Fruit fly (Drosophila melanogaster) whole organism, embryonic: Measurements from ENCODE around the gene CG2278.

Source experiments
- Atf-2 ChIP-seq: fragments of 200-800 bp; sonication (Bioruptor generic); optimal IDR thresholded peaks from 2 replicates; lab custom pipeline; 2016; ENCODE audit warnings: missing biosample characterization, missing genetic modification characterization
- CG10462 ChIP-seq: fragments of 200-800 bp; sonication (Bioruptor generic); optimal IDR thresholded peaks from 2 replicates; lab custom pipeline; 2016; ENCODE audit warnings: missing biosample characterization, missing genetic modification characterization
- CG10543 ChIP-seq: fragments of 200-800 bp; sonication (Bioruptor generic); optimal IDR thresholded peaks from 3 replicates; lab custom pipeline; 2017; ENCODE audit warnings: missing biosample characterization, mild to moderate bottlenecking, missing genetic modification characterization, moderate library complexity
- CG11696 ChIP-seq: fragments of 200-800 bp; sonication (Bioruptor generic); IDR thresholded peaks from 2 replicates; pipeline ENCODE4 v1.3.6; 2022; ENCODE audit warnings: missing biosample characterization, missing genetic modification characterization
- CG12659 ChIP-seq: fragments of 200-800 bp; sonication (Bioruptor generic); optimal IDR thresholded peaks from 3 replicates; lab custom pipeline; 2017; ENCODE audit warnings: mild to moderate bottlenecking, missing biosample characterization, missing genetic modification reagents, missing genetic modification characterization
- CG13287 ChIP-seq: fragments of 200-800 bp; sonication (Bioruptor generic); IDR thresholded peaks from 2 replicates; pipeline ENCODE4 v1.3.6; 2022; ENCODE audit warnings: missing biosample characterization, missing genetic modification characterization; ENCODE audit not compliant: partially characterized antibody
- CG13296 ChIP-seq: fragments of 200-800 bp; sonication (Bioruptor generic); optimal IDR thresholded peaks from 3 replicates; lab custom pipeline; 2018; ENCODE audit warnings: missing biosample characterization, mild to moderate bottlenecking, missing genetic modification characterization
- CG13424 ChIP-seq: fragments of 200-800 bp; sonication (Bioruptor generic); optimal IDR thresholded peaks from 2 replicates; lab custom pipeline; 2019; ENCODE audit warnings: missing biosample characterization, mild to moderate bottlenecking, missing genetic modification characterization, moderate library complexity
- CG1529 ChIP-seq: fragments of 200-800 bp; sonication (Bioruptor generic); optimal IDR thresholded peaks from 3 replicates; lab custom pipeline; 2018; ENCODE audit warnings: missing biosample characterization, missing genetic modification characterization
- CG17802 ChIP-seq: fragments of 200-800 bp; sonication (Bioruptor generic); optimal IDR thresholded peaks from 2 replicates; lab custom pipeline; 2018; ENCODE audit warnings: missing biosample characterization, mild to moderate bottlenecking, missing genetic modification characterization, moderate library complexity
- CG1832 ChIP-seq: fragments of 200-800 bp; sonication (Bioruptor generic); optimal IDR thresholded peaks from 2 replicates; lab custom pipeline; 2017; ENCODE audit warnings: missing biosample characterization, mild to moderate bottlenecking, missing genetic modification characterization, inconsistent platforms
- CG30020 ChIP-seq: fragments of 200-800 bp; optimal IDR thresholded peaks from 2 replicates; lab custom pipeline; 2019; ENCODE audit warnings: missing biosample characterization, mild to moderate bottlenecking, missing genetic modification characterization, moderate library complexity
- CG30431 ChIP-seq: fragments of 200-800 bp; sonication (Bioruptor generic); optimal IDR thresholded peaks from 2 replicates; lab custom pipeline; 2017; ENCODE audit warnings: missing biosample characterization, missing genetic modification characterization
- CG31388 ChIP-seq: fragments of 200-800 bp; sonication (Bioruptor generic); optimal IDR thresholded peaks from 2 replicates; lab custom pipeline; 2016; ENCODE audit warnings: missing biosample characterization, missing genetic modification characterization
- CG31441 ChIP-seq: fragments of 200-800 bp; sonication (Bioruptor generic); IDR thresholded peaks from 2 replicates; pipeline ENCODE4 v1.3.6; 2022; ENCODE audit warnings: missing biosample characterization, missing genetic modification characterization
- CG4282 ChIP-seq: fragments of 200-800 bp; sonication (Bioruptor generic); optimal IDR thresholded peaks from 2 replicates; lab custom pipeline; 2016; ENCODE audit warnings: missing biosample characterization, missing genetic modification characterization
- CG4404 ChIP-seq: fragments of 200-800 bp; sonication (Bioruptor generic); IDR thresholded peaks from 2 replicates; pipeline ENCODE4 v1.3.6; 2022; ENCODE audit warnings: missing biosample characterization, missing genetic modification characterization
- CG5180 ChIP-seq: fragments of 200-800 bp; sonication (Bioruptor generic); optimal IDR thresholded peaks from 3 replicates; lab custom pipeline; 2017; ENCODE audit warnings: missing biosample characterization, missing genetic modification characterization, mild to moderate bottlenecking, moderate library complexity, missing genetic modification reagents
- CG5953 ChIP-seq: fragments of 200-800 bp; sonication (Bioruptor generic); IDR thresholded peaks from 2 replicates; pipeline ENCODE4 v1.3.6; 2022; ENCODE audit warnings: missing biosample characterization, missing genetic modification characterization
- CG6272 ChIP-seq: fragments of 200-800 bp; sonication (Bioruptor generic); IDR thresholded peaks from 2 replicates; pipeline ENCODE4 v1.3.6; 2022; ENCODE audit warnings: missing biosample characterization, missing genetic modification characterization
- CG9609 ChIP-seq: fragments of 200-800 bp; sonication (Bioruptor generic); optimal IDR thresholded peaks from 3 replicates; lab custom pipeline; 2016; ENCODE audit warnings: missing biosample characterization, missing genetic modification characterization
- CTCF ChIP-seq: fragments of 200-800 bp; sonication (Bioruptor generic); optimal IDR thresholded peaks from 2 replicates; lab custom pipeline; 2017; ENCODE audit warnings: missing biosample characterization, mild to moderate bottlenecking, missing genetic modification characterization, moderate library complexity
- D19A ChIP-seq: fragments of 200-800 bp; optimal IDR thresholded peaks from 3 replicates; lab custom pipeline; 2019; ENCODE audit warnings: missing biosample characterization, mild to moderate bottlenecking, missing genetic modification characterization, moderate library complexity
- Doc3 ChIP-seq: fragments of 200-800 bp; sonication (Bioruptor generic); IDR thresholded peaks from 3 replicates; pipeline ENCODE4 v1.3.6; 2022; ENCODE audit warnings: missing biosample characterization, missing genetic modification characterization; ENCODE audit not compliant: partially characterized antibody
- HmgZ ChIP-seq: fragments of 200-800 bp; sonication (Bioruptor generic); optimal IDR thresholded peaks from 2 replicates; lab custom pipeline; 2018; ENCODE audit warnings: missing biosample characterization, mild to moderate bottlenecking, missing genetic modification characterization
- Lim3 ChIP-seq: fragments of 200-800 bp; sonication (Bioruptor generic); IDR thresholded peaks from 2 replicates; pipeline ENCODE4 v1.3.6; 2022; ENCODE audit warnings: missing biosample characterization, missing genetic modification characterization
- Mad ChIP-seq: fragments of 200-800 bp; sonication (Bioruptor generic); optimal IDR thresholded peaks from 2 replicates; lab custom pipeline; 2016; ENCODE audit warnings: missing biosample characterization, missing genetic modification characterization
- Max ChIP-seq: fragments of 200-800 bp; sonication (Bioruptor generic); optimal IDR thresholded peaks from 2 replicates; lab custom pipeline; 2016; ENCODE audit warnings: missing biosample characterization, mild to moderate bottlenecking, missing genetic modification characterization
- Med ChIP-seq: fragments of 200-800 bp; sonication (Bioruptor generic); peaks from one replicate; lab custom pipeline; 2016; ENCODE audit warnings: missing biosample characterization, missing genetic modification characterization, mild to moderate bottlenecking, inconsistent platforms, moderate library complexity
- NC2β ChIP-seq: fragments of 200-800 bp; sonication (Bioruptor generic); optimal IDR thresholded peaks from 2 replicates; lab custom pipeline; 2016; ENCODE audit warnings: missing biosample characterization, missing genetic modification characterization
- Rx ChIP-seq: fragments of 200-800 bp; sonication (Bioruptor generic); IDR thresholded peaks from 2 replicates; pipeline ENCODE4 v1.3.6; 2022; ENCODE audit warnings: missing biosample characterization, missing genetic modification characterization
- Sry-β ChIP-seq: fragments of 200-800 bp; sonication (Bioruptor generic); optimal IDR thresholded peaks from 2 replicates; lab custom pipeline; 2018; ENCODE audit warnings: missing biosample characterization, mild to moderate bottlenecking, missing genetic modification characterization, moderate library complexity
- Sry-δ ChIP-seq: fragments of 200-800 bp; sonication (Bioruptor generic); optimal IDR thresholded peaks from 2 replicates; lab custom pipeline; 2016; ENCODE audit warnings: missing biosample characterization, missing genetic modification characterization
- Taf1 ChIP-seq: fragments of 200-800 bp; sonication (Bioruptor generic); IDR thresholded peaks from 2 replicates; pipeline ENCODE4 v1.3.6; 2022; ENCODE audit warnings: missing biosample characterization, missing genetic modification characterization
- Xrp1 ChIP-seq: fragments of 200-800 bp; sonication (Bioruptor generic); IDR thresholded peaks from 2 replicates; pipeline ENCODE4 v1.3.6; 2022; ENCODE audit warnings: missing biosample characterization, missing genetic modification characterization
- aop ChIP-seq: fragments of 200-800 bp; sonication (Bioruptor generic); IDR thresholded peaks from 2 replicates; pipeline ENCODE4 v1.3.6; 2022; ENCODE audit warnings: missing biosample characterization, missing genetic modification characterization
- ara ChIP-seq: fragments of 200-800 bp; sonication (Bioruptor generic); IDR thresholded peaks from 2 replicates; pipeline ENCODE4 v1.3.6; 2022; ENCODE audit warnings: missing biosample characterization, missing genetic modification characterization
- bsh ChIP-seq, 2 experiments: fragments of 200-800 bp; sonication (Bioruptor generic); optimal IDR thresholded peaks; 2 replicates each; lab custom pipeline; 2017 to 2018; ENCODE audit warnings: mild to moderate bottlenecking in 2 of 2, missing biosample characterization in 2 of 2, missing genetic modification characterization in 2 of 2, moderate library complexity in 1 of 2
- cato ChIP-seq: fragments of 200-800 bp; sonication (Bioruptor generic); optimal IDR thresholded peaks from 2 replicates; lab custom pipeline; 2016; ENCODE audit warnings: missing biosample characterization, missing genetic modification characterization, borderline replicate concordance
- caup ChIP-seq: fragments of 200-800 bp; sonication (Bioruptor generic); optimal IDR thresholded peaks from 3 replicates; lab custom pipeline; 2017; ENCODE audit warnings: missing biosample characterization, mild to moderate bottlenecking, missing genetic modification characterization, moderate library complexity; ENCODE audit not compliant: severe bottlenecking
- ewg ChIP-seq: fragments of 200-800 bp; sonication (Bioruptor generic); optimal IDR thresholded peaks from 3 replicates; lab custom pipeline; 2017; ENCODE audit warnings: mild to moderate bottlenecking, missing biosample characterization, missing genetic modification reagents, missing genetic modification characterization
- fru ChIP-seq: fragments of >200 bp; optimal IDR thresholded peaks from 2 replicates; lab custom pipeline; 2017
- hb ChIP-seq: fragments of 200-800 bp; sonication (Bioruptor generic); IDR thresholded peaks from 3 replicates; pipeline ENCODE4 v1.3.6; 2022; ENCODE audit warnings: missing biosample characterization, missing genetic modification characterization; ENCODE audit not compliant: partially characterized antibody
- hkb ChIP-seq, 2 experiments: fragments of 200-800 bp in 1 of 2; fragments of >200 bp in 1 of 2; sonication (Bioruptor generic) in 1 of 2; IDR thresholded peaks in 1 of 2; optimal IDR thresholded peaks in 1 of 2; 2 replicates each; pipeline versions ENCODE4 v1.3.6 to Lab custom; 2017 to 2022; ENCODE audit warnings: missing biosample characterization in 1 of 2, missing genetic modification characterization in 1 of 2
- ind ChIP-seq: fragments of 200-800 bp; sonication (Bioruptor generic); optimal IDR thresholded peaks from 3 replicates; lab custom pipeline; 2016; ENCODE audit warnings: missing biosample characterization, missing genetic modification characterization
- pnt ChIP-seq: fragments of 200-800 bp; sonication (Bioruptor generic); optimal IDR thresholded peaks from 3 replicates; lab custom pipeline; 2016; ENCODE audit warnings: missing biosample characterization, missing genetic modification characterization
- repo ChIP-seq: fragments of 200-800 bp; sonication (Bioruptor generic); optimal IDR thresholded peaks from 2 replicates; lab custom pipeline; 2016; ENCODE audit warnings: missing biosample characterization, missing genetic modification characterization
- sr ChIP-seq: fragments of 200-800 bp; sonication (Bioruptor generic); IDR thresholded peaks from 3 replicates; pipeline ENCODE4 v1.3.6; 2022; ENCODE audit warnings: missing biosample characterization, missing genetic modification characterization
- tup ChIP-seq: fragments of 200-800 bp; sonication (Bioruptor generic); optimal IDR thresholded peaks from 2 replicates; lab custom pipeline; 2016; ENCODE audit warnings: missing biosample characterization, mild to moderate bottlenecking, missing genetic modification characterization, moderate library complexity
- unc-4 ChIP-seq: fragments of 200-800 bp; sonication (Bioruptor generic); IDR thresholded peaks from 2 replicates; pipeline ENCODE4 v1.3.6; 2022; ENCODE audit warnings: missing biosample characterization, missing genetic modification characterization; ENCODE audit not compliant: partially characterized antibody
- wor ChIP-seq: fragments of 200-800 bp; sonication (Bioruptor generic); IDR thresholded peaks from 2 replicates; pipeline ENCODE4 v1.3.6; 2022; ENCODE audit warnings: missing biosample characterization, missing genetic modification characterization

CG2278 gene

DNA sequence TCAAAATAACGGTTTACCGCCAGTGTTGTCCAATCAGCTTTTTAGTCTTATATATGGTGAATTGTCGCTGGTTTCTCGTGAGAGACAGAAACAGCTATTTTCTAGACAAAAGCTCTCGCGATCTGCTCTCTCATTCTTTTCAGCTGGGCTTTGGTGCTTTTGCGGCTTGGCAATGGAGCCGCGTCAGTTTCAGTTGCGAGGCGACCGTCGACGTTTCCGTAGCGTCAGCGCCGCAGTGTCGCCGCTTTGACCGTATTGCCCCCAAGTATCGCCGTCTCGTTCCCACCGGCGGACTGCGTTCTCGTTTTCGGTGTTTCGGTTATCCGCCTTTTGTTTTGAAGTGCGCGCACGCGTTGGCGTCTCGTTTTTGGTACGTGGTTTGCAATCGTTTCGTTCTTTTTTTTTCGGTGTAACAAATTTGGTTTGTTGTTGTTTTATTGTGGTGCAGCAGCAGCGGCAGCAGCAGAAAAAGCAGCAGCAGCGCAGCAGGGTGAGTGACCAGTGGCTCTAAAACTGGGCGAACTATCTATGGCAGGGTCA is 23.0 kb upstream of the CG2278 start (continued):
- TF ChIP-seq CG9609 (GFP tag; lab: Kevin White, UChicago), result no peak
- TF ChIP-seq NC2β (GFP tag; lab: Kevin White, UChicago), result no peak
- TF ChIP-seq D19A (tag; lab: Kevin White, UChicago), result no peak
- peak; percentile 80 for TF ChIP-seq sr (GFP tag; lab: Robert Waterston, UW)
- peak; percentile 7 for TF ChIP-seq CG12659
- no peak for TF ChIP-seq CG17802 (tag; lab: Kevin White, UChicago)
- TF ChIP-seq Med (GFP tag; lab: Kevin White, UChicago), result peak; percentile 87
- peak; percentile 21; the same call in 1 of the 2 replicates for TF ChIP-seq unc-4 (GFP tag; lab: Robert Waterston, UW)
- no peak for TF ChIP-seq Taf1 (GFP tag; lab: Robert Waterston, UW)
- no peak for TF ChIP-seq aop (GFP tag; lab: Robert Waterston, UW)
- no peak for TF ChIP-seq Lim3 (GFP tag; lab: Robert Waterston, UW)
- no peak for TF ChIP-seq CG4282 (GFP tag; lab: Kevin White, UChicago)
- TF ChIP-seq CG13287 (GFP tag; lab: Robert Waterston, UW), result peak; percentile 34; the same call in 1 of the 2 replicates
- TF ChIP-seq CG1832 (GFP tag; lab: Kevin White, UChicago), result peak; percentile 70
- TF ChIP-seq Sry-δ (GFP tag; lab: Kevin White, UChicago), result no peak
- TF ChIP-seq Mad (GFP tag; lab: Kevin White, UChicago), result no peak
- TF ChIP-seq ara (GFP tag; lab: Robert Waterston, UW), result no peak
- TF ChIP-seq CG30431 (GFP tag; lab: Kevin White, UChicago), result no peak
- TF ChIP-seq Xrp1 (GFP tag; lab: Robert Waterston, UW), result no peak
- no peak for TF ChIP-seq CG31388
- TF ChIP-seq Max (GFP tag; lab: Kevin White, UChicago), result no peak
- peak; percentile 57; the same call in 1 of the 2 replicates for TF ChIP-seq CG5953 (GFP tag; lab: Robert Waterston, UW)
- TF ChIP-seq repo (GFP tag; lab: Kevin White, UChicago), result no peak
- no peak for TF ChIP-seq CG5180 (GFP tag; lab: Kevin White, UChicago)
- TF ChIP-seq CG13296 (GFP tag; lab: Kevin White, UChicago), result no peak
- TF ChIP-seq CG11696 (GFP tag; lab: Robert Waterston, UW), result no peak
- TF ChIP-seq Sry-β (GFP tag; lab: Kevin White, UChicago), result peak; percentile 91
- TF ChIP-seq CG10543, result peak; percentile 59
- no peak for TF ChIP-seq bsh (GFP tag; optimal IDR thresholded peaks at IDR 0.05; lab: Kevin White, UChicago)
- no peak for TF ChIP-seq fru (lab: Kevin White, UChicago)
- no peak for TF ChIP-seq CG10462 (GFP tag; lab: Kevin White, UChicago)
- no peak for TF ChIP-seq caup (GFP tag; lab: Kevin White, UChicago)
- no peak for TF ChIP-seq CG1529 (GFP tag; lab: Kevin White, UChicago)
- TF ChIP-seq Doc3 (GFP tag; lab: Robert Waterston, UW), result no peak
- TF ChIP-seq Rx (GFP tag; lab: Robert Waterston, UW), result no peak
- TF ChIP-seq CG31441 (GFP tag; lab: Robert Waterston, UW), result no peak
- no peak for TF ChIP-seq pnt (GFP tag; lab: Kevin White, UChicago)
- no peak for TF ChIP-seq CG13424 (tag; lab: Kevin White, UChicago)
- TF ChIP-seq ewg (GFP tag; lab: Kevin White, UChicago), result no peak
- TF ChIP-seq HmgZ (tag; lab: Kevin White, UChicago), result peak; percentile 19
- TF ChIP-seq hkb (optimal IDR thresholded peaks at IDR 0.05; lab: Kevin White, UChicago), result no peak
- peak; percentile 48; the same call in 1 of the 2 replicates for TF ChIP-seq hkb (GFP tag; IDR thresholded peaks at IDR 0.05; lab: Robert Waterston, UW)
- TF ChIP-seq cato, result no peak
- no peak for TF ChIP-seq CG4404 (GFP tag; lab: Robert Waterston, UW)
- TF ChIP-seq Atf-2 (GFP tag; lab: Kevin White, UChicago), result no peak
- no peak for TF ChIP-seq hb
- no peak for TF ChIP-seq CG30020
- TF ChIP-seq CTCF (GFP tag; lab: Kevin White, UChicago), result no peak
- no peak for TF ChIP-seq tup (GFP tag; lab: Kevin White, UChicago)
- TF ChIP-seq ind (GFP tag; lab: Kevin White, UChicago), result no peak
- no peak for TF ChIP-seq wor (GFP tag; lab: Robert Waterston, UW)
- TF ChIP-seq CG6272 (GFP tag; lab: Robert Waterston, UW), result 0 out of 2 replicates have a peak, but pooled peaks have one; percentile 6
